Worm (Caenorhabditis elegans) whole organism, L3 larva: Measurements from ENCODE around the gene mnp-1.
A peak's percentile ranks its signal among the peaks of the same experiment; 100 is the strongest.

Experiments used
- R02D3.7 ChIP-seq: fragments of 150-350 bp; optimal IDR thresholded peaks from 2 replicates; lab custom pipeline; 2014; ENCODE audit warnings: missing biosample characterization, missing genetic modification characterization
- ZK546.5 ChIP-seq: sonication (generic microtip); optimal IDR thresholded peaks from 2 replicates; lab custom pipeline; 2017; ENCODE audit warnings: missing biosample characterization, missing genetic modification characterization
- aly-2 ChIP-seq: fragments of 150-350 bp; optimal IDR thresholded peaks from 2 replicates; lab custom pipeline; 2014; ENCODE audit warnings: missing biosample characterization, missing genetic modification characterization
- ama-1 ChIP-seq: fragments of 150-350 bp; optimal IDR thresholded peaks from 2 replicates; lab custom pipeline; 2018
- ceh-28 ChIP-seq: fragments of 150-350 bp; optimal IDR thresholded peaks from 2 replicates; lab custom pipeline; 2014; ENCODE audit warnings: missing biosample characterization, missing genetic modification reagents, missing genetic modification characterization
- ceh-82 ChIP-seq: fragments of 150-350 bp; optimal IDR thresholded peaks from 2 replicates; lab custom pipeline; 2014; ENCODE audit warnings: missing biosample characterization, missing genetic modification characterization
- ceh-9 ChIP-seq: sonication (generic microtip); optimal IDR thresholded peaks from 2 replicates; lab custom pipeline; 2018; ENCODE audit warnings: missing biosample characterization, missing genetic modification characterization
- daf-12 ChIP-seq: fragments of 150-350 bp; optimal IDR thresholded peaks from 2 replicates; lab custom pipeline; 2014; ENCODE audit warnings: missing biosample characterization, missing genetic modification reagents, missing genetic modification characterization
- egl-27 ChIP-seq: sonication (generic microtip); optimal IDR thresholded peaks from 4 replicates; lab custom pipeline; 2017; ENCODE audit warnings: missing biosample characterization, missing genetic modification reagents, missing genetic modification characterization
- egl-5 ChIP-seq: fragments of 150-350 bp; optimal IDR thresholded peaks from 2 replicates; lab custom pipeline; 2017; ENCODE audit warnings: missing biosample characterization, missing genetic modification reagents, missing genetic modification characterization, inconsistent platforms
- elt-1 ChIP-seq: fragments of 150-350 bp; optimal IDR thresholded peaks from 2 replicates; lab custom pipeline; 2014; ENCODE audit warnings: missing biosample characterization, missing genetic modification characterization
- elt-2 ChIP-seq: sonication (generic microtip); optimal IDR thresholded peaks from 2 replicates; lab custom pipeline; 2016; ENCODE audit warnings: missing genetic modification reagents, mild to moderate bottlenecking, missing genetic modification characterization, missing compliant biosample characterization
- elt-3 ChIP-seq, 3 experiments: fragments of 150-350 bp in 1 of 3; sonication (generic microtip) in 2 of 3; optimal IDR thresholded peaks; 2 replicates in 2 of 3; 4 replicates in 1 of 3; lab custom pipeline; 2014 to 2017; ENCODE audit warnings: missing biosample characterization in 3 of 3, missing genetic modification characterization in 3 of 3
- fkh-10 ChIP-seq: sonication (generic microtip); optimal IDR thresholded peaks from 2 replicates; lab custom pipeline; 2017; ENCODE audit warnings: missing biosample characterization, missing genetic modification reagents, missing genetic modification characterization
- fkh-2 ChIP-seq: fragments of 150-350 bp; optimal IDR thresholded peaks from 2 replicates; lab custom pipeline; 2014; ENCODE audit warnings: missing biosample characterization, missing genetic modification reagents, missing genetic modification characterization
- fos-1 ChIP-seq: fragments of 150-350 bp; optimal IDR thresholded peaks from 2 replicates; lab custom pipeline; 2014; ENCODE audit warnings: missing biosample characterization, missing genetic modification characterization
- hmg-11 ChIP-seq: sonication (generic microtip); optimal IDR thresholded peaks from 2 replicates; lab custom pipeline; 2016; ENCODE audit warnings: missing genetic modification characterization, missing compliant biosample characterization
- lin-15B ChIP-seq: fragments of 150-350 bp; optimal IDR thresholded peaks from 2 replicates; lab custom pipeline; 2014; ENCODE audit warnings: missing biosample characterization, missing genetic modification characterization
- lin-39 ChIP-seq: fragments of 150-350 bp; optimal IDR thresholded peaks from 2 replicates; lab custom pipeline; 2018; ENCODE audit warnings: missing biosample characterization, missing genetic modification reagents, missing genetic modification characterization
- lsy-12 ChIP-seq: sonication (generic microtip); optimal IDR thresholded peaks from 2 replicates; lab custom pipeline; 2016; ENCODE audit warnings: mild to moderate bottlenecking, missing genetic modification characterization, missing compliant biosample characterization
- mdl-1 ChIP-seq: fragments of 150-350 bp; optimal IDR thresholded peaks from 2 replicates; lab custom pipeline; 2014; ENCODE audit warnings: missing biosample characterization, missing genetic modification characterization
- mml-1 ChIP-seq: fragments of 150-350 bp; sonication (generic microtip); optimal IDR thresholded peaks from 3 replicates; lab custom pipeline; 2014; ENCODE audit warnings: missing biosample characterization, missing genetic modification characterization
- nfya-1 ChIP-seq: sonication (generic microtip); optimal IDR thresholded peaks from 2 replicates; lab custom pipeline; 2017; ENCODE audit warnings: missing genetic modification characterization, mild to moderate bottlenecking, missing compliant biosample characterization, antibody characterized with exemption, moderate library complexity; ENCODE audit not compliant: insufficient read depth
- nhr-11 ChIP-seq: fragments of 150-350 bp; optimal IDR thresholded peaks from 2 replicates; lab custom pipeline; 2014; ENCODE audit warnings: missing biosample characterization, missing genetic modification characterization
- nhr-12 ChIP-seq: fragments of 150-350 bp; optimal IDR thresholded peaks from 2 replicates; lab custom pipeline; 2014; ENCODE audit warnings: missing biosample characterization, missing genetic modification characterization
- nhr-23 ChIP-seq: fragments of 150-350 bp; optimal IDR thresholded peaks from 2 replicates; lab custom pipeline; 2014; ENCODE audit warnings: missing biosample characterization, missing genetic modification reagents, missing genetic modification characterization
- nhr-237 ChIP-seq: fragments of 150-350 bp; optimal IDR thresholded peaks from 2 replicates; lab custom pipeline; 2014; ENCODE audit warnings: missing biosample characterization, missing genetic modification characterization
- nhr-25 ChIP-seq: sonication (generic microtip); optimal IDR thresholded peaks from 2 replicates; lab custom pipeline; 2017; ENCODE audit warnings: missing biosample characterization, missing genetic modification characterization
- nhr-28 ChIP-seq: fragments of 150-350 bp; optimal IDR thresholded peaks from 2 replicates; lab custom pipeline; 2014; ENCODE audit warnings: missing biosample characterization, missing genetic modification characterization
- nhr-67 ChIP-seq: fragments of 150-350 bp; optimal IDR thresholded peaks from 2 replicates; lab custom pipeline; 2014; ENCODE audit warnings: missing biosample characterization, missing genetic modification characterization
- nhr-76 ChIP-seq: fragments of 150-350 bp; sonication (generic microtip); optimal IDR thresholded peaks from 5 replicates; lab custom pipeline; 2014; ENCODE audit warnings: missing biosample characterization, missing genetic modification characterization
- nhr-77 ChIP-seq: fragments of 150-350 bp; optimal IDR thresholded peaks from 2 replicates; lab custom pipeline; 2014; ENCODE audit warnings: missing biosample characterization, missing genetic modification characterization
- pha-4 ChIP-seq: fragments of 150-350 bp; optimal IDR thresholded peaks from 2 replicates; lab custom pipeline; 2014; ENCODE audit warnings: missing biosample characterization, missing genetic modification reagents, missing genetic modification characterization
- pqm-1 ChIP-seq: fragments of 150-350 bp; optimal IDR thresholded peaks from 2 replicates; lab custom pipeline; 2017; ENCODE audit warnings: missing biosample characterization, missing genetic modification characterization, inconsistent platforms
- sea-2 ChIP-seq: fragments of 150-350 bp; sonication (generic microtip); optimal IDR thresholded peaks from 4 replicates; lab custom pipeline; 2014; ENCODE audit warnings: missing biosample characterization, missing genetic modification reagents, missing genetic modification characterization
- skn-1 ChIP-seq: fragments of 150-350 bp; optimal IDR thresholded peaks from 2 replicates; lab custom pipeline; 2014; ENCODE audit warnings: missing biosample characterization, missing genetic modification characterization
- snpc-4 ChIP-seq: fragments of 150-350 bp; optimal IDR thresholded peaks from 2 replicates; lab custom pipeline; 2014; ENCODE audit warnings: missing biosample characterization, missing genetic modification characterization
- tbx-2 ChIP-seq: sonication (generic microtip); optimal IDR thresholded peaks from 2 replicates; lab custom pipeline; 2016; ENCODE audit warnings: mild to moderate bottlenecking, missing genetic modification characterization, missing compliant biosample characterization
- unc-39 ChIP-seq: sonication (generic microtip); optimal IDR thresholded peaks from 4 replicates; lab custom pipeline; 2017; ENCODE audit warnings: missing biosample characterization, missing genetic modification characterization
- unc-62 ChIP-seq: fragments of 150-350 bp; sonication (generic microtip); optimal IDR thresholded peaks from 4 replicates; lab custom pipeline; 2014; ENCODE audit warnings: missing biosample characterization, missing genetic modification reagents, missing genetic modification characterization
- zag-1 ChIP-seq: fragments of 150-350 bp; optimal IDR thresholded peaks from 2 replicates; lab custom pipeline; 2014; ENCODE audit warnings: missing biosample characterization, missing genetic modification characterization
- ztf-11 ChIP-seq: fragments of 150-350 bp; optimal IDR thresholded peaks from 2 replicates; lab custom pipeline; 2014; ENCODE audit warnings: missing biosample characterization, missing genetic modification characterization
- ztf-4 ChIP-seq: fragments of 150-350 bp; optimal IDR thresholded peaks from 2 replicates; lab custom pipeline; 2014; ENCODE audit warnings: missing biosample characterization, missing genetic modification characterization

mnp-1 gene

ce11 chrIII:4397115-4397514, 40.7 kb downstream of the mnp-1 start, which contains the start of gene R07E5.5:
Gene R07E5.5 (plus strand): TSS chrIII:4397415.
- TF ChIP-seq elt-1 (tag; lab: Kevin White, UChicago) (no peak), ama-1 (lab: Kevin White, UChicago) (no peak), nhr-76 (no peak), snpc-4 (tag; lab: Kevin White, UChicago) (no peak), ZK546.5 (tag; lab: Kevin White, UChicago) (no peak), ztf-4 (no peak), lin-39 (tag; lab: Kevin White, UChicago) (no peak), nhr-25 (tag; lab: Kevin White, UChicago) (no peak), pqm-1 (tag; lab: Kevin White, UChicago) (no peak), unc-39 (no peak), elt-3 (tag; optimal IDR thresholded peaks at IDR 0.05; lab: Kevin White, UChicago) (no peak), daf-12 (no peak), nhr-237 (tag; lab: Kevin White, UChicago) (no peak), ceh-9 (tag; lab: Kevin White, UChicago) (no peak), unc-62 (GFP tag; lab: Kevin White, UChicago) (no peak), zag-1 (tag; lab: Kevin White, UChicago) (no peak), nhr-23 (tag; lab: Kevin White, UChicago) (no peak), sea-2 (GFP tag; lab: Kevin White, UChicago) (no peak), elt-2 (no peak), nhr-67 (tag; lab: Kevin White, UChicago) (no peak)
- TF ChIP-seq, all 47 proteins: peak for 0

- TF ChIP-seq ceh-28 = peak; percentile 41
- TF ChIP-seq nhr-25 (tag; lab: Kevin White, UChicago) = no peak
These were observed 42.1 kb downstream of the mnp-1 start, which contains the start of gene R07E5.6 for ce11 chrIII:4398463-4398862. Gene R07E5.6 (plus strand): TSS chrIII:4398763.

- TF ChIP-seq nhr-25 (tag; lab: Kevin White, UChicago) = no peak
- no peak for TF ChIP-seq elt-2
- TF ChIP-seq nhr-67 (tag; lab: Kevin White, UChicago) = no peak
- no peak for TF ChIP-seq unc-39
- TF ChIP-seq nhr-77 = no peak
- no peak for TF ChIP-seq ceh-9 (tag; lab: Kevin White, UChicago)
- TF ChIP-seq nhr-12 (tag; lab: Kevin White, UChicago) = no peak
- TF ChIP-seq zag-1 (tag; lab: Kevin White, UChicago) = no peak
- no peak for TF ChIP-seq pha-4 (tag; lab: Kevin White, UChicago)
- no peak for TF ChIP-seq fkh-2 (tag; lab: Kevin White, UChicago)
- no peak for TF ChIP-seq pqm-1 (tag; lab: Kevin White, UChicago)
- no peak for TF ChIP-seq egl-27
These were observed 44.7 kb downstream of the mnp-1 start, which contains the start of gene R07E5.15 for ce11 chrIII:4401142-4401541. Gene R07E5.15 (plus strand): TSS chrIII:4401442.

ce11 chrIII:4404339-4404836, 48.0 kb downstream of the mnp-1 start, which contains the start of the genes R07E5.17 and snfc-5:
Gene R07E5.17 (minus strand): TSS chrIII:4404436.
Gene snfc-5 (plus strand): TSS chrIII:4404786.
- TF ChIP-seq ceh-82 (tag; lab: Kevin White, UChicago) = no peak
- TF ChIP-seq lsy-12 (tag; lab: Kevin White, UChicago) = no peak
- no peak for TF ChIP-seq pha-4 (tag; lab: Kevin White, UChicago)
- no peak for TF ChIP-seq ceh-9 (tag; lab: Kevin White, UChicago)
- peak; percentile 77 for TF ChIP-seq lin-15B
- no peak for TF ChIP-seq ztf-11 (tag; lab: Kevin White, UChicago)
- no peak for TF ChIP-seq nhr-67 (tag; lab: Kevin White, UChicago)
- no peak for TF ChIP-seq fkh-10 (GFP tag; lab: Kevin White, UChicago)
- TF ChIP-seq skn-1 (tag; lab: Kevin White, UChicago) = no peak
- TF ChIP-seq snpc-4 (tag; lab: Kevin White, UChicago) = peak; percentile 2
- TF ChIP-seq aly-2 = no peak
- no peak for TF ChIP-seq unc-62 (GFP tag; lab: Kevin White, UChicago)
- no peak for TF ChIP-seq hmg-11
- TF ChIP-seq ceh-28 = no peak
- no peak for TF ChIP-seq unc-39
- TF ChIP-seq elt-1 (tag; lab: Kevin White, UChicago) = no peak
- no peak for TF ChIP-seq ZK546.5 (tag; lab: Kevin White, UChicago)
- TF ChIP-seq nhr-25 (tag; lab: Kevin White, UChicago) = peak; percentile 9
- no peak for TF ChIP-seq pqm-1 (tag; lab: Kevin White, UChicago)
- no peak for TF ChIP-seq R02D3.7 (tag; lab: Kevin White, UChicago)
- TF ChIP-seq ama-1 (lab: Kevin White, UChicago) = no peak
- TF ChIP-seq nhr-11 (tag; lab: Kevin White, UChicago) = no peak
- no peak for TF ChIP-seq egl-5 (tag; lab: Kevin White, UChicago)
- no peak for TF ChIP-seq mml-1 (tag; lab: Kevin White, UChicago)
- no peak for TF ChIP-seq egl-27
- TF ChIP-seq zag-1 (tag; lab: Kevin White, UChicago) = no peak
- TF ChIP-seq ztf-4 = no peak
- peak; percentile 12 for TF ChIP-seq elt-2
- peak; percentile 23 for TF ChIP-seq lin-39 (tag; lab: Kevin White, UChicago)
- TF ChIP-seq fos-1 (tag; lab: Kevin White, UChicago) = no peak
- TF ChIP-seq nhr-76 = no peak
- TF ChIP-seq elt-3 (tag; optimal IDR thresholded peaks at IDR 0.05; lab: Kevin White, UChicago) = no peak
- no peak for TF ChIP-seq mdl-1 (tag; lab: Kevin White, UChicago)
- peak; percentile 31 for TF ChIP-seq nhr-23 (tag; lab: Kevin White, UChicago)
- TF ChIP-seq nhr-12 (tag; lab: Kevin White, UChicago) = no peak
- no peak for TF ChIP-seq nhr-77
- TF ChIP-seq tbx-2 = no peak
- TF ChIP-seq daf-12 = no peak
- TF ChIP-seq nfya-1 (tag; lab: Kevin White, UChicago) = peak; percentile 60
- TF ChIP-seq nhr-28 (tag; lab: Kevin White, UChicago) = no peak
